Fruit fly (Drosophila melanogaster) whole organism, prepupa: ENCODE measurements around the gene GstD8.

Experiments used
- Blimp-1 ChIP-seq: fragments of 200-800 bp; sonication (Bioruptor generic); optimal IDR thresholded peaks from 3 replicates; lab custom pipeline; 2017; ENCODE audit warnings: missing biosample characterization, missing genetic modification characterization, mild to moderate bottlenecking, moderate library complexity, missing genetic modification reagents
- CG10631 ChIP-seq: fragments of 200-800 bp; sonication (Bioruptor generic); optimal IDR thresholded peaks from 2 replicates; lab custom pipeline; 2016; ENCODE audit warnings: missing biosample characterization, missing genetic modification characterization
- CG10669 ChIP-seq: fragments of 200-800 bp; sonication (Bioruptor generic); optimal IDR thresholded peaks from 3 replicates; lab custom pipeline; 2018; ENCODE audit warnings: missing biosample characterization, mild to moderate bottlenecking, missing genetic modification characterization, moderate library complexity
- CG11294 ChIP-seq: fragments of 200-800 bp; sonication (Bioruptor generic); IDR thresholded peaks from 2 replicates; pipeline ENCODE4 v1.3.6; 2022; ENCODE audit warnings: missing biosample characterization, missing genetic modification characterization
- CG11902 ChIP-seq: fragments of 200-800 bp; sonication (Bioruptor generic); optimal IDR thresholded peaks from 3 replicates; lab custom pipeline; 2016; ENCODE audit warnings: missing biosample characterization, missing genetic modification characterization
- CG15336 ChIP-seq: fragments of 200-800 bp; sonication (Bioruptor generic); IDR thresholded peaks from 2 replicates; pipeline ENCODE4 v1.3.6; 2022; ENCODE audit warnings: missing biosample characterization, missing genetic modification characterization
- CG1621 ChIP-seq: fragments of 200-800 bp; sonication (Bioruptor generic); optimal IDR thresholded peaks from 3 replicates; lab custom pipeline; 2018; ENCODE audit warnings: missing biosample characterization, mild to moderate bottlenecking, missing genetic modification characterization
- CG3032 ChIP-seq: fragments of 200-800 bp; optimal IDR thresholded peaks from 2 replicates; lab custom pipeline; 2019; ENCODE audit warnings: missing biosample characterization, mild to moderate bottlenecking, missing genetic modification characterization, moderate library complexity
- CG31627 ChIP-seq: fragments of 200-800 bp; sonication (Bioruptor generic); optimal IDR thresholded peaks from 3 replicates; lab custom pipeline; 2016; ENCODE audit warnings: missing biosample characterization, missing genetic modification characterization
- CG34406 ChIP-seq: fragments of 200-800 bp; sonication (Bioruptor generic); optimal IDR thresholded peaks from 3 replicates; lab custom pipeline; 2016; ENCODE audit warnings: missing biosample characterization, missing genetic modification characterization
- CG3919 ChIP-seq: fragments of 200-800 bp; sonication (Bioruptor generic); optimal IDR thresholded peaks from 3 replicates; lab custom pipeline; 2016; ENCODE audit warnings: missing biosample characterization, missing genetic modification characterization
- CG4318 ChIP-seq: fragments of 200-800 bp; sonication (Bioruptor generic); optimal IDR thresholded peaks from 3 replicates; lab custom pipeline; 2017; ENCODE audit warnings: missing biosample characterization, mild to moderate bottlenecking, missing genetic modification characterization
- CG6276 ChIP-seq: fragments of 200-800 bp; sonication (Bioruptor generic); optimal IDR thresholded peaks from 2 replicates; lab custom pipeline; 2017; ENCODE audit warnings: missing biosample characterization, mild to moderate bottlenecking, missing genetic modification characterization
- CG6792 ChIP-seq: fragments of 200-800 bp; sonication (Bioruptor generic); optimal IDR thresholded peaks from 3 replicates; lab custom pipeline; 2016; ENCODE audit warnings: missing biosample characterization, missing genetic modification characterization
- CG6808 ChIP-seq: fragments of 200-800 bp; sonication (Bioruptor generic); optimal IDR thresholded peaks from 3 replicates; lab custom pipeline; 2017; ENCODE audit warnings: missing biosample characterization, missing genetic modification characterization, mild to moderate bottlenecking, moderate library complexity, missing genetic modification reagents
- CG7368 ChIP-seq: fragments of 200-800 bp; sonication (Bioruptor generic); optimal IDR thresholded peaks from 3 replicates; lab custom pipeline; 2016; ENCODE audit warnings: missing biosample characterization, missing genetic modification characterization
- CG8119 ChIP-seq: fragments of 200-800 bp; sonication (Bioruptor generic); IDR thresholded peaks from 3 replicates; pipeline ENCODE4 v1.3.6; 2022; ENCODE audit warnings: missing biosample characterization, missing genetic modification characterization
- CG8632 ChIP-seq: fragments of 200-800 bp; sonication (Bioruptor generic); optimal IDR thresholded peaks from 3 replicates; lab custom pipeline; 2016; ENCODE audit warnings: missing biosample characterization, missing genetic modification characterization
- Eip75B ChIP-seq: fragments of 200-800 bp; sonication (Bioruptor generic); optimal IDR thresholded peaks from 3 replicates; lab custom pipeline; 2016; ENCODE audit warnings: missing biosample characterization, missing genetic modification characterization
- Eip78C ChIP-seq: fragments of 200-800 bp; sonication (Bioruptor generic); peaks from one replicate; lab custom pipeline; 2016; ENCODE audit warnings: missing biosample characterization, missing genetic modification characterization
- Eip93F ChIP-seq: fragments of 200-800 bp; sonication (Bioruptor generic); optimal IDR thresholded peaks from 2 replicates; lab custom pipeline; 2016; ENCODE audit warnings: missing biosample characterization, mild to moderate bottlenecking, missing genetic modification characterization
- Ets96B ChIP-seq: fragments of 200-800 bp; optimal IDR thresholded peaks from 2 replicates; lab custom pipeline; 2019; ENCODE audit warnings: missing biosample characterization, mild to moderate bottlenecking, missing genetic modification characterization, moderate library complexity
- Gug ChIP-seq: fragments of 200-800 bp; sonication (Bioruptor generic); IDR thresholded peaks from 2 replicates; pipeline ENCODE4 v1.3.6; 2022; ENCODE audit warnings: missing biosample characterization, missing genetic modification characterization
- Hr38 ChIP-seq: sonication (Bioruptor generic); optimal IDR thresholded peaks from 2 replicates; lab custom pipeline; 2016; ENCODE audit warnings: missing biosample characterization, missing genetic modification characterization
- Hr39 ChIP-seq: fragments of 200-800 bp; sonication (Bioruptor generic); optimal IDR thresholded peaks from 2 replicates; lab custom pipeline; 2016; ENCODE audit warnings: missing biosample characterization, missing genetic modification characterization
- Hr4 ChIP-seq: fragments of 200-800 bp; sonication (Bioruptor generic); optimal IDR thresholded peaks from 3 replicates; lab custom pipeline; 2016; ENCODE audit warnings: missing biosample characterization, missing genetic modification characterization
- Lpt ChIP-seq: fragments of 200-800 bp; sonication (Bioruptor generic); optimal IDR thresholded peaks from 3 replicates; lab custom pipeline; 2016; ENCODE audit warnings: missing biosample characterization, missing genetic modification characterization
- Met ChIP-seq: fragments of 200-800 bp; sonication (Bioruptor generic); optimal IDR thresholded peaks from 3 replicates; lab custom pipeline; 2016; ENCODE audit warnings: missing biosample characterization, missing genetic modification characterization
- OdsH ChIP-seq: fragments of 200-800 bp; sonication (Bioruptor generic); optimal IDR thresholded peaks from 3 replicates; lab custom pipeline; 2016; ENCODE audit warnings: missing biosample characterization, missing genetic modification characterization
- Smox ChIP-seq: fragments of 200-800 bp; sonication (Bioruptor generic); optimal IDR thresholded peaks from 3 replicates; lab custom pipeline; 2016; ENCODE audit warnings: missing biosample characterization, missing genetic modification characterization
- Sox14 ChIP-seq: fragments of 200-800 bp; sonication (Bioruptor generic); optimal IDR thresholded peaks from 3 replicates; lab custom pipeline; 2016; ENCODE audit warnings: missing biosample characterization, missing genetic modification characterization
- Sox15 ChIP-seq: fragments of 200-800 bp; sonication (Bioruptor generic); optimal IDR thresholded peaks from 3 replicates; lab custom pipeline; 2016; ENCODE audit warnings: missing biosample characterization, missing genetic modification characterization
- achi ChIP-seq: fragments of 200-800 bp; sonication (Bioruptor generic); optimal IDR thresholded peaks from 3 replicates; lab custom pipeline; 2016; ENCODE audit warnings: missing biosample characterization, missing genetic modification characterization
- acj6 ChIP-seq: fragments of 200-800 bp; sonication (Bioruptor generic); optimal IDR thresholded peaks from 3 replicates; lab custom pipeline; 2016; ENCODE audit warnings: missing biosample characterization, missing genetic modification characterization
- cyc ChIP-seq: fragments of 200-800 bp; sonication (Bioruptor generic); optimal IDR thresholded peaks from 3 replicates; lab custom pipeline; 2016; ENCODE audit warnings: missing biosample characterization, missing genetic modification characterization
- dac ChIP-seq: fragments of 200-800 bp; sonication (Bioruptor generic); optimal IDR thresholded peaks from 2 replicates; lab custom pipeline; 2017; ENCODE audit warnings: missing biosample characterization, mild to moderate bottlenecking, missing genetic modification characterization
- dsx ChIP-seq: fragments of 200-800 bp; optimal IDR thresholded peaks from 3 replicates; lab custom pipeline; 2019; ENCODE audit warnings: missing biosample characterization, mild to moderate bottlenecking, missing genetic modification characterization, moderate library complexity; ENCODE audit not compliant: poor library complexity, severe bottlenecking
- esn ChIP-seq: fragments of 200-800 bp; sonication (Bioruptor generic); optimal IDR thresholded peaks from 2 replicates; lab custom pipeline; 2016; ENCODE audit warnings: missing biosample characterization, mild to moderate bottlenecking, missing genetic modification characterization, moderate library complexity
- fd59A ChIP-seq: fragments of 200-800 bp; sonication (Bioruptor generic); optimal IDR thresholded peaks from 2 replicates; lab custom pipeline; 2017; ENCODE audit warnings: missing biosample characterization, mild to moderate bottlenecking, missing genetic modification characterization, missing genetic modification reagents
- fd85E ChIP-seq: fragments of 200-800 bp; sonication (Bioruptor generic); optimal IDR thresholded peaks from 3 replicates; lab custom pipeline; 2016; ENCODE audit warnings: missing biosample characterization, missing genetic modification characterization
- fkh ChIP-seq: fragments of 200-800 bp; sonication (Bioruptor generic); optimal IDR thresholded peaks from 3 replicates; lab custom pipeline; 2017; ENCODE audit warnings: missing biosample characterization, mild to moderate bottlenecking, missing genetic modification characterization, moderate library complexity
- lz ChIP-seq: fragments of 200-800 bp; sonication (Bioruptor generic); optimal IDR thresholded peaks from 3 replicates; lab custom pipeline; 2016; ENCODE audit warnings: missing biosample characterization, missing genetic modification characterization
- pdm3 ChIP-seq: fragments of 200-800 bp; sonication (Bioruptor generic); optimal IDR thresholded peaks from 3 replicates; lab custom pipeline; 2016; ENCODE audit warnings: missing biosample characterization, missing genetic modification characterization
- spab ChIP-seq: fragments of 200-800 bp; sonication (Bioruptor generic); optimal IDR thresholded peaks from 2 replicates; lab custom pipeline; 2017; ENCODE audit warnings: missing biosample characterization, mild to moderate bottlenecking, missing genetic modification characterization, missing genetic modification reagents
- svp ChIP-seq: fragments of 200-800 bp; sonication (Bioruptor generic); peaks from one replicate; lab custom pipeline; 2016; ENCODE audit warnings: missing biosample characterization, missing genetic modification characterization
- topi ChIP-seq: fragments of 200-800 bp; sonication (Bioruptor generic); optimal IDR thresholded peaks from 3 replicates; lab custom pipeline; 2016; ENCODE audit warnings: missing biosample characterization, missing genetic modification characterization
- vri ChIP-seq: fragments of 200-800 bp; sonication (Bioruptor generic); optimal IDR thresholded peaks from 3 replicates; lab custom pipeline; 2016; ENCODE audit warnings: missing biosample characterization, mild to moderate bottlenecking, missing genetic modification characterization

The GstD8 gene

dm6 chr3R:12378200-12378599 lies 1.6 kb upstream of the GstD8 start, which contains the start of gene GstD7:
Gene GstD7 (plus strand): TSS chr3R:12378500.
- TF ChIP-seq fd85E (GFP tag; lab: Kevin White, UChicago), result no peak
- no peak for TF ChIP-seq Hr4 (GFP tag; lab: Kevin White, UChicago)
- TF ChIP-seq Hr38 (GFP tag; lab: Kevin White, UChicago), result no peak
- no peak for TF ChIP-seq dac (GFP tag; lab: Kevin White, UChicago)
- TF ChIP-seq CG7368 (GFP tag; lab: Kevin White, UChicago), result no peak
- TF ChIP-seq Ets96B (tag; lab: Kevin White, UChicago), result no peak
- no peak for TF ChIP-seq CG6792
- no peak for TF ChIP-seq lz (GFP tag; lab: Kevin White, UChicago)
- no peak for TF ChIP-seq CG11294
- TF ChIP-seq Met (GFP tag; lab: Kevin White, UChicago), result no peak
- no peak for TF ChIP-seq dsx
- TF ChIP-seq CG10669 (GFP tag; lab: Kevin White, UChicago), result no peak

- peak; percentile 84 for TF ChIP-seq vri
- TF ChIP-seq dsx, result no peak
- TF ChIP-seq Sox15 (GFP tag; lab: Kevin White, UChicago), result no peak
- TF ChIP-seq fd85E (GFP tag; lab: Kevin White, UChicago), result no peak
- TF ChIP-seq, all 60 proteins: peak for 1
Measured at dm6 chr3R:12379249-12379648, 559 bp upstream of the GstD8 start.

DNA sequence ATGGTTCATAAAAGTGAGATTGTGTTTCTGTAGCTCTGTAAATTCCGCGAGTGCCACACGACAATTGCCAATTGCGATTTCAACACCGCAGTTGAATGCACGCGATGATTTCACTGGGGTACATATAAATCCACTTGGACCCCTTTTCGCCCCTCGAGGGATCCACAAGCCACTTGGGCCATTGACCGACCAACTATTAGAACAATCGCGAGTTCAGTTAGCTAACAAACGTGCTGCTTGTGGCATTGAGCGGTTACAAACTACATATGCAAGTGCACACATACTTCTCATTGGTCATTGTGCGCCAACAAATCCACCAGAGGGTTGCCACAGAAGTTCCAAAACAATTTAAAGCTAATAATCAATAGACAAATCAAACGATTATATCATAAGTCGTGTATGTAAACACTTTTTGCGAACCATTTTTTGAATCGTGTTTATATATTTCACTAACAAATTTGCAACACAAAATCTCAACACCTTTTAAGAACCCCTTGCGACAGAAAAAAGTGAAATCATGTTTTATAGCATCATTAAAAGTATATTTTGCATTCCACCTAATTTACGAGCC lies 1.4 kb downstream of the GstD8 start:
- TF ChIP-seq CG8632 (GFP tag; lab: Kevin White, UChicago) (no peak), vri (no peak), CG10669 (GFP tag; lab: Kevin White, UChicago) (no peak), fkh (no peak), dac (GFP tag; lab: Kevin White, UChicago) (peak; percentile 23), Hr4 (GFP tag; lab: Kevin White, UChicago) (peak; percentile 54), acj6 (GFP tag; lab: Kevin White, UChicago) (no peak), CG10631 (no peak), CG6276 (peak; percentile 44), CG6808 (GFP tag; lab: Kevin White, UChicago) (no peak), Eip93F (GFP tag; lab: Kevin White, UChicago) (no peak), CG31627 (GFP tag; lab: Kevin White, UChicago) (no peak), pdm3 (GFP tag; lab: Kevin White, UChicago) (peak; percentile 34), CG15336 (GFP tag; lab: Robert Waterston, UW) (peak; percentile 74), svp (GFP tag; lab: Kevin White, UChicago) (peak; percentile 70), Eip78C (GFP tag; lab: Kevin White, UChicago) (peak; percentile 60), Lpt (GFP tag; lab: Kevin White, UChicago) (peak; percentile 45), esn (GFP tag; lab: Kevin White, UChicago) (no peak), CG3919 (GFP tag; lab: Kevin White, UChicago) (no peak), Sox14 (peak; percentile 0), Hr39 (GFP tag; lab: Kevin White, UChicago) (no peak), CG1621 (tag; lab: Kevin White, UChicago) (no peak), OdsH (GFP tag; lab: Kevin White, UChicago) (no peak), fd59A (GFP tag; lab: Kevin White, UChicago) (no peak), topi (GFP tag; lab: Kevin White, UChicago) (no peak), Smox (GFP tag; lab: Kevin White, UChicago) (no peak), CG11294 (peak; percentile 31; the same call in 1 of the 2 replicates), Eip75B (no peak), cyc (no peak), CG7368 (GFP tag; lab: Kevin White, UChicago) (no peak), Blimp-1 (no peak), Gug (GFP tag; lab: Robert Waterston, UW) (0 out of 2 replicates have a peak, but pooled peaks have one; percentile 38), achi (GFP tag; lab: Kevin White, UChicago) (peak; percentile 27), CG3032 (tag; lab: Kevin White, UChicago) (no peak), CG4318 (GFP tag; lab: Kevin White, UChicago) (peak; percentile 54), CG11902 (GFP tag; lab: Kevin White, UChicago) (no peak), Sox15 (GFP tag; lab: Kevin White, UChicago) (no peak), spab (GFP tag; lab: Kevin White, UChicago) (no peak), CG8119 (GFP tag; lab: Robert Waterston, UW) (peak; percentile 66), CG34406 (GFP tag; lab: Kevin White, UChicago) (no peak)
